Fruit fly (Drosophila melanogaster) whole organism, embryonic: ENCODE results near the gene CG13088.

ENCODE experiments used
- Ada2b ChIP-seq: fragments of 200-800 bp; sonication (Bioruptor generic); IDR thresholded peaks from 2 replicates; pipeline ENCODE4 v1.3.6; 2022; ENCODE audit warnings: missing biosample characterization, missing genetic modification characterization
- Antp ChIP-seq: fragments of 200-800 bp; sonication (Bioruptor generic); optimal IDR thresholded peaks from 3 replicates; lab custom pipeline; 2016; ENCODE audit warnings: missing biosample characterization, missing genetic modification characterization
- CG10209 ChIP-seq: fragments of 200-800 bp; sonication (Bioruptor generic); optimal IDR thresholded peaks from 3 replicates; lab custom pipeline; 2017; ENCODE audit warnings: missing biosample characterization, mild to moderate bottlenecking, missing genetic modification characterization, missing genetic modification reagents
- CG10267 ChIP-seq: fragments of 200-800 bp; sonication (Bioruptor generic); optimal IDR thresholded peaks from 2 replicates; lab custom pipeline; 2018; ENCODE audit warnings: missing biosample characterization, mild to moderate bottlenecking, missing genetic modification characterization, moderate library complexity
- CG10959 ChIP-seq: fragments of 200-800 bp; sonication (Bioruptor generic); IDR thresholded peaks from 2 replicates; pipeline ENCODE4 v1.3.6; 2022; ENCODE audit warnings: missing biosample characterization, missing genetic modification characterization
- CG12391 ChIP-seq: fragments of 200-800 bp; sonication (Bioruptor generic); optimal IDR thresholded peaks from 3 replicates; lab custom pipeline; 2018; ENCODE audit warnings: missing biosample characterization, mild to moderate bottlenecking, missing genetic modification characterization, moderate library complexity
- CG14014 ChIP-seq: fragments of 200-800 bp; sonication (Bioruptor generic); IDR thresholded peaks from 2 replicates; pipeline ENCODE4 v1.3.6; 2022; ENCODE audit warnings: missing biosample characterization, missing genetic modification characterization
- CG1603 ChIP-seq: fragments of 200-800 bp; sonication (Bioruptor generic); optimal IDR thresholded peaks from 2 replicates; lab custom pipeline; 2019; ENCODE audit warnings: missing biosample characterization, mild to moderate bottlenecking, missing genetic modification characterization, moderate library complexity
- CG17359 ChIP-seq: fragments of 200-800 bp; sonication (Bioruptor generic); optimal IDR thresholded peaks from 3 replicates; lab custom pipeline; 2018; ENCODE audit warnings: missing biosample characterization, mild to moderate bottlenecking, missing genetic modification characterization, moderate library complexity
- CG18262 ChIP-seq: fragments of 200-800 bp; optimal IDR thresholded peaks from 3 replicates; lab custom pipeline; 2019; ENCODE audit warnings: missing biosample characterization, mild to moderate bottlenecking, missing genetic modification characterization, moderate library complexity
- CG18476 ChIP-seq: fragments of 200-800 bp; sonication (Bioruptor generic); optimal IDR thresholded peaks from 2 replicates; lab custom pipeline; 2016; ENCODE audit warnings: missing biosample characterization, mild to moderate bottlenecking, missing genetic modification characterization
- CG2129 ChIP-seq: fragments of 200-800 bp; sonication (Bioruptor generic); IDR thresholded peaks from 2 replicates; pipeline ENCODE4 v1.3.6; 2022; ENCODE audit warnings: missing biosample characterization, missing genetic modification characterization; ENCODE audit not compliant: partially characterized antibody
- CG2199 ChIP-seq: fragments of 200-800 bp; sonication (Bioruptor generic); IDR thresholded peaks from 3 replicates; pipeline ENCODE4 v1.3.6; 2022; ENCODE audit warnings: missing biosample characterization, missing genetic modification characterization
- CG3995 ChIP-seq: fragments of 200-800 bp; sonication (Bioruptor generic); optimal IDR thresholded peaks from 3 replicates; lab custom pipeline; 2016; ENCODE audit warnings: missing biosample characterization, missing genetic modification characterization
- CG4617 ChIP-seq: fragments of 200-800 bp; sonication (Bioruptor generic); optimal IDR thresholded peaks from 3 replicates; lab custom pipeline; 2016; ENCODE audit warnings: missing biosample characterization, missing genetic modification characterization, borderline replicate concordance
- CG7556 ChIP-seq: fragments of 200-800 bp; sonication (Bioruptor generic); optimal IDR thresholded peaks from 2 replicates; lab custom pipeline; 2017; ENCODE audit warnings: missing biosample characterization, mild to moderate bottlenecking, missing genetic modification characterization
- CG7745 ChIP-seq: fragments of 200-800 bp; sonication (Bioruptor generic); optimal IDR thresholded peaks from 2 replicates; lab custom pipeline; 2018; ENCODE audit warnings: missing biosample characterization, mild to moderate bottlenecking, missing genetic modification characterization, moderate library complexity
- CG7839 ChIP-seq: fragments of 200-800 bp; sonication (Bioruptor generic); optimal IDR thresholded peaks from 3 replicates; lab custom pipeline; 2018; ENCODE audit warnings: missing biosample characterization, mild to moderate bottlenecking, missing genetic modification characterization, moderate library complexity
- Dip2 ChIP-seq: fragments of 200-800 bp; sonication (Bioruptor generic); IDR thresholded peaks from 2 replicates; pipeline ENCODE4 v1.3.6; 2022; ENCODE audit warnings: missing biosample characterization, missing genetic modification characterization
- E2f2 ChIP-seq: fragments of 200-800 bp; sonication (Bioruptor generic); IDR thresholded peaks from 2 replicates; pipeline ENCODE4 v1.3.6; 2022; ENCODE audit warnings: missing biosample characterization, missing genetic modification characterization
- Hr3 ChIP-seq: fragments of 200-800 bp; sonication (Bioruptor generic); optimal IDR thresholded peaks from 3 replicates; lab custom pipeline; 2016; ENCODE audit warnings: missing biosample characterization, missing genetic modification characterization
- Oli ChIP-seq: fragments of 200-800 bp; sonication (Bioruptor generic); optimal IDR thresholded peaks from 2 replicates; lab custom pipeline; 2018; ENCODE audit warnings: missing biosample characterization, mild to moderate bottlenecking, missing genetic modification characterization, moderate library complexity
- Pdp1 ChIP-seq, 2 experiments: fragments of 200-800 bp; sonication (Bioruptor generic); optimal IDR thresholded peaks; 3 replicates each; lab custom pipeline; 2016; ENCODE audit warnings: missing biosample characterization in 2 of 2, missing genetic modification characterization in 2 of 2, mild to moderate bottlenecking in 1 of 2, moderate library complexity in 1 of 2
- Taf1 ChIP-seq: fragments of 200-800 bp; sonication (Bioruptor generic); IDR thresholded peaks from 2 replicates; pipeline ENCODE4 v1.3.6; 2022; ENCODE audit warnings: missing biosample characterization, missing genetic modification characterization
- ab ChIP-seq: fragments of 200-800 bp; sonication (Bioruptor generic); optimal IDR thresholded peaks from 2 replicates; lab custom pipeline; 2016; ENCODE audit warnings: missing biosample characterization, missing genetic modification characterization
- amos ChIP-seq: fragments of 200-800 bp; sonication (Bioruptor generic); IDR thresholded peaks from 2 replicates; pipeline ENCODE4 v1.3.6; 2022; ENCODE audit warnings: missing biosample characterization, missing genetic modification characterization; ENCODE audit not compliant: partially characterized antibody
- aop ChIP-seq: fragments of 200-800 bp; sonication (Bioruptor generic); IDR thresholded peaks from 2 replicates; pipeline ENCODE4 v1.3.6; 2022; ENCODE audit warnings: missing biosample characterization, missing genetic modification characterization
- az2 ChIP-seq: fragments of 200-800 bp; sonication (Bioruptor generic); optimal IDR thresholded peaks from 3 replicates; lab custom pipeline; 2016; ENCODE audit warnings: missing biosample characterization, missing genetic modification characterization
- cas ChIP-seq: fragments of 200-800 bp; sonication (Bioruptor generic); IDR thresholded peaks from 2 replicates; pipeline ENCODE4 v1.3.6; 2022; ENCODE audit warnings: missing biosample characterization, missing genetic modification characterization
- dimm ChIP-seq: fragments of 200-800 bp; sonication (Bioruptor generic); IDR thresholded peaks from 2 replicates; pipeline ENCODE4 v1.3.6; 2022; ENCODE audit warnings: missing biosample characterization, missing genetic modification characterization
- gcm ChIP-seq: fragments of 200-800 bp; sonication (Bioruptor generic); optimal IDR thresholded peaks from 2 replicates; lab custom pipeline; 2019; ENCODE audit warnings: missing biosample characterization, mild to moderate bottlenecking, missing genetic modification characterization, moderate library complexity
- gfzf ChIP-seq: fragments of 200-800 bp; sonication (Bioruptor generic); optimal IDR thresholded peaks from 2 replicates; lab custom pipeline; 2016; ENCODE audit warnings: missing biosample characterization, mild to moderate bottlenecking, missing genetic modification characterization, moderate library complexity
- h ChIP-seq: fragments of >200 bp; optimal IDR thresholded peaks from 2 replicates; lab custom pipeline; 2017
- her ChIP-seq: fragments of 200-800 bp; sonication (Bioruptor generic); optimal IDR thresholded peaks from 2 replicates; lab custom pipeline; 2016; ENCODE audit warnings: missing biosample characterization, missing genetic modification characterization
- insv ChIP-seq, 2 experiments: fragments of 200-800 bp; sonication (Bioruptor generic); optimal IDR thresholded peaks; 3 replicates each; lab custom pipeline; 2016 to 2018; ENCODE audit warnings: missing biosample characterization in 2 of 2, missing genetic modification characterization in 2 of 2
- lbe ChIP-seq: fragments of 200-800 bp; sonication (Bioruptor generic); optimal IDR thresholded peaks from 2 replicates; lab custom pipeline; 2016; ENCODE audit warnings: missing biosample characterization, mild to moderate bottlenecking, missing genetic modification characterization
- lmd ChIP-seq: fragments of 200-800 bp; sonication (Bioruptor generic); IDR thresholded peaks from 2 replicates; pipeline ENCODE4 v1.3.6; 2022; ENCODE audit warnings: missing biosample characterization, missing genetic modification characterization
- nau ChIP-seq: fragments of 200-800 bp; sonication (Bioruptor generic); optimal IDR thresholded peaks from 3 replicates; lab custom pipeline; 2017; ENCODE audit warnings: missing biosample characterization, mild to moderate bottlenecking, missing genetic modification characterization, missing genetic modification reagents
- phol ChIP-seq: fragments of 200-800 bp; sonication (Bioruptor generic); optimal IDR thresholded peaks from 3 replicates; lab custom pipeline; 2018; ENCODE audit warnings: missing biosample characterization, mild to moderate bottlenecking, missing genetic modification characterization, moderate library complexity
- pnt ChIP-seq: fragments of 200-800 bp; sonication (Bioruptor generic); optimal IDR thresholded peaks from 3 replicates; lab custom pipeline; 2016; ENCODE audit warnings: missing biosample characterization, missing genetic modification characterization
- ranshi ChIP-seq: fragments of 200-800 bp; sonication (Bioruptor generic); IDR thresholded peaks from 2 replicates; pipeline ENCODE4 v1.3.6; 2022; ENCODE audit warnings: missing biosample characterization, missing genetic modification characterization
- ro ChIP-seq: fragments of 200-800 bp; sonication (Bioruptor generic); IDR thresholded peaks from 2 replicates; pipeline ENCODE4 v1.3.6; 2022; ENCODE audit warnings: missing biosample characterization, missing genetic modification characterization
- sens ChIP-seq: fragments of 200-800 bp; sonication (Bioruptor generic); peaks from one replicate; lab custom pipeline; 2016; ENCODE audit warnings: missing biosample characterization, missing genetic modification characterization
- tgo ChIP-seq: fragments of 200-800 bp; sonication (Bioruptor generic); IDR thresholded peaks from 3 replicates; pipeline ENCODE4 v1.3.6; 2022; ENCODE audit warnings: missing biosample characterization, missing genetic modification characterization
- twi ChIP-seq: fragments of 200-800 bp; optimal IDR thresholded peaks from 2 replicates; lab custom pipeline; 2019; ENCODE audit warnings: missing biosample characterization, mild to moderate bottlenecking, missing genetic modification characterization, moderate library complexity
- unc-4 ChIP-seq: fragments of 200-800 bp; sonication (Bioruptor generic); IDR thresholded peaks from 2 replicates; pipeline ENCODE4 v1.3.6; 2022; ENCODE audit warnings: missing biosample characterization, missing genetic modification characterization; ENCODE audit not compliant: partially characterized antibody
- vfl ChIP-seq: fragments of 200-800 bp; sonication (Bioruptor generic); optimal IDR thresholded peaks from 2 replicates; lab custom pipeline; 2016; ENCODE audit warnings: missing biosample characterization, missing genetic modification characterization
- wdn ChIP-seq: fragments of 200-800 bp; sonication (Bioruptor generic); IDR thresholded peaks from 2 replicates; pipeline ENCODE4 v1.3.6; 2022; ENCODE audit warnings: missing biosample characterization, missing genetic modification characterization
- wor ChIP-seq: fragments of 200-800 bp; sonication (Bioruptor generic); IDR thresholded peaks from 2 replicates; pipeline ENCODE4 v1.3.6; 2022; ENCODE audit warnings: missing biosample characterization, missing genetic modification characterization

Gene CG13088

DNA sequence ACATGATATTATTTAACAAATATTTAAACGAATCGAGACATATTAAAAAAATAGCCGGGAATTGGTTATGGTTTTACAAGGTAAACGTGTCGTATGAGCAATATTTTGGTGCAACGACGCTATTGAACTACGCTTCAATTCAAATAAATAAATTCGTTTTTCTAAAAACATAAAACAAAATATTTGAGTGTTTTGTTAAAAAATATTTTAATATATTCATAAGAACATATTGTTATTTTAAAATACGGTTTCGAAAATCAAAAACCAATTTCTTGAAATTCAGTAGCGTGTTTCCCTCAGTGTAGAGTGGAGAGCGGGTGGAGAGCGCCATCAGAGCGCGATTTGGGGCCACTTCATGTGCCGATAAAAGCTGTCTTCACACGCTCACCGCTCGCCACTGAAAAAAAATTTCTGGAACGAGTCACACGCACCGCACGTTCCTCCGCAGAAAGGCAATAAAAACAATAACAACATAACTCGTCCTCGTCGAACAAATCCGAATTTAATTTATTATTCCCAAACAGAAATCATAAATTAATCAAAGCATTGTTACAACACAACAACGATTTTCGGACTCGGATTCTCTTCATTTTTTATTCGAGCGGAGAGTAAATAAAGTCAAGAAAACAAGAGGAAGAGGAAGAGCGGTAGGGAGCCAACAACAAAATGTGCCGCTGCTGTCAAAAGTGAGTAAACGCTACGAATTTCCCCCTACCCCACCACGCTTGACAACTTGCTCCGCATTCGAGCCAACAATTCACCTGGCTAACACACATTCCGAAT lies 46.8 kb downstream of the CG13088 start (continued):
- TF ChIP-seq ranshi (GFP tag; lab: Robert Waterston, UW) = peak; percentile 69; the same call in 1 of the 2 replicates
- peak in 1 of 2 experiments; percentile 63 for TF ChIP-seq insv (GFP tag; optimal IDR thresholded peaks at IDR 0.05; lab: Kevin White, UChicago)
- TF ChIP-seq twi (tag; lab: Kevin White, UChicago) = peak; percentile 81
- no peak for TF ChIP-seq gfzf (GFP tag; lab: Kevin White, UChicago)
- peak; percentile 94 for TF ChIP-seq Oli
- TF ChIP-seq tgo (GFP tag; lab: Robert Waterston, UW) = peak; percentile 84
- TF ChIP-seq CG14014 = peak; percentile 63; the same call in 1 of the 2 replicates
- peak; percentile 30 for TF ChIP-seq her (GFP tag; lab: Kevin White, UChicago)
- peak; percentile 28; the same call in 1 of the 2 replicates for TF ChIP-seq Taf1 (GFP tag; lab: Robert Waterston, UW)
- TF ChIP-seq phol (tag; lab: Kevin White, UChicago) = peak; percentile 96
- TF ChIP-seq aop (GFP tag; lab: Robert Waterston, UW) = no peak
- peak; percentile 89 for TF ChIP-seq Hr3 (GFP tag; lab: Kevin White, UChicago)
- TF ChIP-seq wor (GFP tag; lab: Robert Waterston, UW) = peak; percentile 79
- peak; percentile 91 for TF ChIP-seq CG17359
- TF ChIP-seq CG10209 = peak; percentile 95
- no peak for TF ChIP-seq Antp (GFP tag; lab: Kevin White, UChicago)
- no peak for TF ChIP-seq CG7745 (tag; lab: Kevin White, UChicago)
- peak; percentile 28 for TF ChIP-seq ab (GFP tag; lab: Kevin White, UChicago)
- peak; percentile 98 for TF ChIP-seq CG18262 (tag; lab: Kevin White, UChicago)
- TF ChIP-seq CG10959 (GFP tag; lab: Robert Waterston, UW) = peak; percentile 47; the same call in 1 of the 2 replicates
- TF ChIP-seq pnt (GFP tag; lab: Kevin White, UChicago) = peak; percentile 0
- no peak for TF ChIP-seq unc-4 (GFP tag; lab: Robert Waterston, UW)
- no peak for TF ChIP-seq CG3995 (GFP tag; lab: Kevin White, UChicago)
- peak; percentile 82 for TF ChIP-seq CG18476 (GFP tag; lab: Kevin White, UChicago)
- peak; percentile 53 to 62 for TF ChIP-seq Pdp1 (GFP tag; optimal IDR thresholded peaks at IDR 0.05; lab: Kevin White, UChicago)
- TF ChIP-seq lbe (GFP tag; lab: Kevin White, UChicago) = peak; percentile 59
- TF ChIP-seq amos (GFP tag; lab: Robert Waterston, UW) = no peak
- TF ChIP-seq CG2199 = no peak
- peak; percentile 88 for TF ChIP-seq CG10267 (tag; lab: Kevin White, UChicago)
- TF ChIP-seq nau = peak; percentile 9
- peak; percentile 94 for TF ChIP-seq CG12391 (tag; lab: Kevin White, UChicago)
- peak; percentile 12; the same call in 1 of the 2 replicates for TF ChIP-seq cas (GFP tag; lab: Robert Waterston, UW)
- peak; percentile 97 for TF ChIP-seq CG7556 (GFP tag; lab: Kevin White, UChicago)
- TF ChIP-seq wdn (GFP tag; lab: Robert Waterston, UW) = no peak; the same call in none of the 2 replicates
- no peak for TF ChIP-seq CG2129 (GFP tag; lab: Robert Waterston, UW)
- TF ChIP-seq Ada2b = peak; percentile 60
- TF ChIP-seq vfl = peak; percentile 24
- peak; percentile 92 for TF ChIP-seq sens (GFP tag; lab: Kevin White, UChicago)
- no peak for TF ChIP-seq h (lab: Kevin White, UChicago)
- TF ChIP-seq dimm = no peak
- TF ChIP-seq gcm (GFP tag; lab: Kevin White, UChicago) = peak; percentile 91
- peak; percentile 63; the same call in 1 of the 2 replicates for TF ChIP-seq ro (GFP tag; lab: Robert Waterston, UW)
- TF ChIP-seq lmd (GFP tag; lab: Robert Waterston, UW) = peak; percentile 85
- TF ChIP-seq Dip2 = 0 out of 2 replicates have a peak, but pooled peaks have one; percentile 44
- TF ChIP-seq CG1603 (tag; lab: Kevin White, UChicago) = peak; percentile 59
- peak; percentile 59 for TF ChIP-seq E2f2 (GFP tag; lab: Robert Waterston, UW)
- peak; percentile 95 for TF ChIP-seq CG7839 (tag; lab: Kevin White, UChicago)
- peak; percentile 87 for TF ChIP-seq az2 (GFP tag; lab: Kevin White, UChicago)
- TF ChIP-seq CG4617 (GFP tag; lab: Kevin White, UChicago) = peak; percentile 19
